Worm (Caenorhabditis elegans): Measurements from ENCODE around the gene gpa-8.

The gpa-8 gene

DNA sequence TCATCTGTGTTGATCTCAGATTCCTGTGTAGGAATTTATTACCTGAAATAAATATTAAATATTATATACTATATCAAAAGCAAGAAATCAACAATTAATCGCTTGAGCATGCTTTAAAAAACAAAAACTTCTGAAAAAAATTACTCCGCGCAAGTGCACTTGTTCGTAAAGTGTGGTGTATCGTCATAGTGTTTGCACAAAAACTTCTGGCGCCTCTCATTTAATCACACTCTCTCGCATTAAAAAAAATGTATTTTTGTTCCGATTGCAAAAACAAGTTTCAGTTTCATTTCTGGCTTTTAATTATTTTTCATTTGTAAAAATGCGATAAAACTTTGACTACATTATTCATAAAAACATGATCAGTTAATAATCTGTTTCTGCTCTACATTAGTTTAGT is 41.2 kb downstream of the gpa-8 start, which contains the start of the genes C14C10.10 and ril-2:
Gene C14C10.10, minus strand, starts transcription at position 19 of the 400 bp plus-strand sequence.
Gene ril-2, minus strand, starts transcription at position 48 of the 400 bp plus-strand sequence.
- TF ChIP-seq Y105C5A.15 (GFP tag; IDR thresholded peaks at IDR 0.05) (no peak), ctbp-1 (GFP tag; IDR thresholded peaks at IDR 0.05) (no peak), lsy-2 (tag; optimal IDR thresholded peaks at IDR 0.05) (peak in 1 of 2 experiments; percentile 32), nhr-111 (GFP tag; optimal IDR thresholded peaks at IDR 0.05) (no peak), F37D6.2 (tag; optimal IDR thresholded peaks at IDR 0.05) (no peak), nhr-48 (tag; optimal IDR thresholded peaks at IDR 0.05) (no peak), hlh-11 (tag; optimal IDR thresholded peaks at IDR 0.05) (no peak), lir-3 (tag; optimal IDR thresholded peaks at IDR 0.05) (no peak), mes-2 (tag; optimal IDR thresholded peaks at IDR 0.05; ENCODE audit: poor library complexity, severe bottlenecking) (peak; percentile 40)

- TF ChIP-seq ceh-62 (tag; optimal IDR thresholded peaks at IDR 0.05) (no peak), T20F7.1 (GFP tag; optimal IDR thresholded peaks at IDR 0.05) (peak; percentile 9), dmd-9 (GFP tag; IDR thresholded peaks at IDR 0.05) (0 out of 2 replicates have a peak, but pooled peaks have one; percentile 9), ceh-44 (GFP tag; IDR thresholded peaks at IDR 0.05) (no peak), mxl-2 (GFP tag; conservative IDR thresholded peaks at IDR 0.05) (no peak), daf-19 (GFP tag; conservative IDR thresholded peaks at IDR 0.05) (no peak), cey-2 (tag; optimal IDR thresholded peaks at IDR 0.05; ENCODE audit: borderline replicate concordance, insufficient read depth) (no peak), nhr-25 (tag; optimal IDR thresholded peaks at IDR 0.05; ENCODE audit: borderline replicate concordance, insufficient read depth) (peak; percentile 38), nhr-111 (GFP tag; optimal IDR thresholded peaks at IDR 0.05) (peak; percentile 48), php-3 (GFP tag; IDR thresholded peaks at IDR 0.05) (no peak), daf-16 (GFP tag; optimal IDR thresholded peaks at IDR 0.05) (peak in 1 of 2 experiments; percentile 69), daf-16 (tag; optimal IDR thresholded peaks at IDR 0.05) (peak; percentile 76), F10B5.3 (tag; optimal IDR thresholded peaks at IDR 0.05) (peak; percentile 24), zip-11 (GFP tag; IDR thresholded peaks at IDR 0.05) (no peak), hif-1 (tag; optimal IDR thresholded peaks at IDR 0.05) (no peak), lin-1 (GFP tag; IDR thresholded peaks at IDR 0.05) (peak; percentile 66; the same call in 1 of the 2 replicates), ceh-32 (tag; optimal IDR thresholded peaks at IDR 0.05; ENCODE audit: poor library complexity) (no peak), T26A8.4 (GFP tag; IDR thresholded peaks at IDR 0.05) (peak; percentile 67; the same call in 1 of the 2 replicates), spr-3 (GFP tag; optimal IDR thresholded peaks at IDR 0.05) (peak; percentile 17), lin-29 (GFP tag; IDR thresholded peaks at IDR 0.05) (no peak), tra-1 (GFP tag; IDR thresholded peaks at IDR 0.05) (0 out of 2 replicates have a peak, but pooled peaks have one; percentile 9), rbr-2 (tag; optimal IDR thresholded peaks at IDR 0.05) (peak; percentile 53), mxl-3 (GFP tag; optimal IDR thresholded peaks at IDR 0.05) (peak; percentile 50), Y105C5A.15 (GFP tag; IDR thresholded peaks at IDR 0.05) (no peak), R02D3.7 (tag; optimal IDR thresholded peaks at IDR 0.05) (no peak), ZK546.5 (tag; optimal IDR thresholded peaks at IDR 0.05) (no peak), zfp-3 (GFP tag; conservative IDR thresholded peaks at IDR 0.05) (no peak; the same call in 1 of the 2 replicates), ceh-82 (tag; optimal IDR thresholded peaks at IDR 0.05) (no peak), nhr-48 (tag; optimal IDR thresholded peaks at IDR 0.05) (peak; percentile 34), madf-9 (GFP tag; conservative IDR thresholded peaks at IDR 0.05) (peak; percentile 53; the same call in 1 of the 2 replicates), madf-5 (GFP tag; IDR thresholded peaks at IDR 0.05) (peak; percentile 36 to 45; a peak in 1 of 4 replicates), pha-4 (GFP tag; IDR thresholded peaks at IDR 0.05) (peak; percentile 76), pha-4 (tag; optimal IDR thresholded peaks at IDR 0.05) (no peak), gei-8 (GFP tag; optimal IDR thresholded peaks at IDR 0.05) (peak; percentile 33), set-16 (GFP tag; IDR thresholded peaks at IDR 0.05) (0 out of 2 replicates have a peak, but pooled peaks have one; percentile 15), dve-1 (tag; optimal IDR thresholded peaks at IDR 0.05; ENCODE audit: insufficient read depth) (no peak), lsy-2 (tag; optimal IDR thresholded peaks at IDR 0.05) (peak in 1 of 2 experiments; percentile 42), snpc-4 (tag; optimal IDR thresholded peaks at IDR 0.05) (no peak), ceh-20 (GFP tag; IDR thresholded peaks at IDR 0.05) (0 out of 2 replicates have a peak, but pooled peaks have one; percentile 22), aly-2 (tag; optimal IDR thresholded peaks at IDR 0.05) (no peak), lir-3 (tag; optimal IDR thresholded peaks at IDR 0.05) (peak; percentile 13), lin-15B (tag; optimal IDR thresholded peaks at IDR 0.05) (no peak)
These were observed 43.5 kb downstream of the gpa-8 start for ce11 chrV:12596795-12597194.
